Worm (Caenorhabditis elegans) whole organism, L4 larva: ENCODE data around the gene grl-18.

Source experiments
- ama-1 ChIP-seq: fragments of 150-350 bp; optimal IDR thresholded peaks from 2 replicates; lab custom pipeline; 2014; ENCODE audit warnings: inconsistent platforms, mixed read lengths
- ceh-82 ChIP-seq: sonication (generic microtip); optimal IDR thresholded peaks from 2 replicates; lab custom pipeline; 2017; ENCODE audit warnings: missing biosample characterization, missing genetic modification characterization
- lir-3 ChIP-seq: sonication (generic microtip); optimal IDR thresholded peaks from 2 replicates; lab custom pipeline; 2016; ENCODE audit warnings: mild to moderate bottlenecking, missing genetic modification characterization, missing compliant biosample characterization
- nhr-25 ChIP-seq: sonication (generic microtip); optimal IDR thresholded peaks from 2 replicates; lab custom pipeline; 2017; ENCODE audit warnings: missing genetic modification characterization, mild to moderate bottlenecking, missing compliant biosample characterization, antibody characterized with exemption, moderate library complexity, borderline replicate concordance; ENCODE audit not compliant: insufficient read depth
- nhr-28 ChIP-seq: fragments of 150-350 bp; optimal IDR thresholded peaks from 2 replicates; lab custom pipeline; 2014; ENCODE audit warnings: missing biosample characterization, missing genetic modification characterization
- nhr-76 ChIP-seq: fragments of 150-350 bp; optimal IDR thresholded peaks from 2 replicates; lab custom pipeline; 2014; ENCODE audit warnings: missing biosample characterization, missing genetic modification characterization
- snpc-4 ChIP-seq: fragments of 150-350 bp; optimal IDR thresholded peaks from 2 replicates; lab custom pipeline; 2014; ENCODE audit warnings: missing biosample characterization, missing genetic modification characterization
- zag-1 ChIP-seq: fragments of 150-350 bp; optimal IDR thresholded peaks from 2 replicates; lab custom pipeline; 2014; ENCODE audit warnings: missing biosample characterization, missing genetic modification characterization

DNA sequence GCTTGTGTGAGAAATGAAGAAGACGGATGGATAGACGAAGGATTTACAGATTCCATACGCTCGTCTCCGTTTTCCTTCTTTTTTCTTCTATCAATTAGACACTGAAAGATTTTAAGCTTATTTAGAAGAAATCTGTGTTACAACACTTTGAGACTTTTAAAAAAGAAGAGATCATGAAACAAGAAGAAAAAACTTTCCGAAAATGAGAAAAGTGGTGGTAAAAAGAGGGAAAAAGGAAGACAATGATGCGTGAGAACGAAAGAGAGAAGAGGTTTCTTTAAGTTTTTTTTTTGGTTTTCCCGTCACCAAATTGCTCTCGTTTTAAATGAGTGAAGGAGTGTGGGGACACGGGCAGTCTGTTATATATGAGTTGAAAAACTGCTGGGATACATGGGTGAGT, 35.1 kb downstream of the grl-18 start, which contains the start of gene glc-3:
- no peak for TF ChIP-seq ceh-82 (tag; lab: Kevin White, UChicago)
- no peak for TF ChIP-seq lir-3 (tag; lab: Kevin White, UChicago)
- no peak for TF ChIP-seq nhr-76 (tag; lab: Kevin White, UChicago)
- no peak for TF ChIP-seq ama-1 (lab: Kevin White, UChicago)
- TF ChIP-seq snpc-4 (tag; lab: Kevin White, UChicago): no peak
- no peak for TF ChIP-seq nhr-25
- TF ChIP-seq nhr-28 (tag; lab: Kevin White, UChicago): no peak
- TF ChIP-seq zag-1 (tag; lab: Kevin White, UChicago): no peak
